Fruit fly (Drosophila melanogaster): Measurements from ENCODE around the gene CG13029.
A peak's percentile ranks its signal among the peaks of the same experiment; 100 is the strongest.

CG13029 gene

dm6 chr3L:16840540-16840939, 19.9 kb upstream of the CG13029 start:
- TF ChIP-seq Eip78C (GFP tag) = peak; percentile 66
- TF ChIP-seq CG6808 (GFP tag; optimal IDR thresholded peaks at IDR 0.05) = peak; percentile 5
- no peak for TF ChIP-seq Ets96B (tag; optimal IDR thresholded peaks at IDR 0.05)
- TF ChIP-seq spab (GFP tag; optimal IDR thresholded peaks at IDR 0.05) = peak; percentile 16
- peak in 1 of 2 experiments; percentile 22 for TF ChIP-seq ss (GFP tag; optimal IDR thresholded peaks at IDR 0.05)
- TF ChIP-seq CG16779 (tag; optimal IDR thresholded peaks at IDR 0.05) = no peak
- peak; percentile 7 for TF ChIP-seq pdm3 (GFP tag; optimal IDR thresholded peaks at IDR 0.05)
- peak; percentile 3 for TF ChIP-seq CG8632 (GFP tag; optimal IDR thresholded peaks at IDR 0.05)
- peak; percentile 5 for TF ChIP-seq CG3032 (tag; optimal IDR thresholded peaks at IDR 0.05)
- no peak for TF ChIP-seq CG6276 (GFP tag; optimal IDR thresholded peaks at IDR 0.05)

- TF ChIP-seq Hr39 (GFP tag; optimal IDR thresholded peaks at IDR 0.05) (no peak), Sox14 (GFP tag; optimal IDR thresholded peaks at IDR 0.05) (peak; percentile 50), CG6808 (GFP tag; optimal IDR thresholded peaks at IDR 0.05) (peak; percentile 99), CG3032 (tag; optimal IDR thresholded peaks at IDR 0.05) (peak; percentile 19), lz (GFP tag; optimal IDR thresholded peaks at IDR 0.05) (peak; percentile 11), Eip78C (GFP tag) (peak; percentile 62), dsx (GFP tag; optimal IDR thresholded peaks at IDR 0.05; ENCODE audit: poor library complexity, severe bottlenecking) (peak; percentile 54), CG6792 (GFP tag; optimal IDR thresholded peaks at IDR 0.05) (no peak)
Observed at dm6 chr3L:16842087-16842567, 18.3 kb upstream of the CG13029 start, which contains the start of gene TSG101. Gene TSG101 (plus strand): TSS chr3L:16842294.

dm6 chr3L:16842952-16843351, 17.5 kb upstream of the CG13029 start:
- TF ChIP-seq CG11294 (GFP tag; IDR thresholded peaks at IDR 0.05) (no peak), Ets21C (GFP tag; optimal IDR thresholded peaks at IDR 0.05) (no peak), CG10631 (GFP tag; optimal IDR thresholded peaks at IDR 0.05) (no peak), lz (GFP tag; optimal IDR thresholded peaks at IDR 0.05) (no peak), CG10669 (GFP tag; optimal IDR thresholded peaks at IDR 0.05) (no peak), topi (GFP tag; optimal IDR thresholded peaks at IDR 0.05) (no peak), CG8319 (GFP tag; optimal IDR thresholded peaks at IDR 0.05) (no peak), CG34406 (GFP tag; optimal IDR thresholded peaks at IDR 0.05) (no peak), net (GFP tag; optimal IDR thresholded peaks at IDR 0.05) (no peak), CG11902 (GFP tag; optimal IDR thresholded peaks at IDR 0.05) (no peak), fd85E (GFP tag; optimal IDR thresholded peaks at IDR 0.05) (no peak), Hr4 (GFP tag; optimal IDR thresholded peaks at IDR 0.05) (no peak), Blimp-1 (GFP tag; optimal IDR thresholded peaks at IDR 0.05) (no peak), CG6808 (GFP tag; optimal IDR thresholded peaks at IDR 0.05) (no peak), esn (GFP tag; optimal IDR thresholded peaks at IDR 0.05) (no peak), vri (GFP tag; optimal IDR thresholded peaks at IDR 0.05) (no peak), Smox (GFP tag; optimal IDR thresholded peaks at IDR 0.05) (no peak), CG6792 (GFP tag; optimal IDR thresholded peaks at IDR 0.05) (no peak), eg (GFP tag; IDR thresholded peaks at IDR 0.05) (no peak), Lpt (GFP tag; optimal IDR thresholded peaks at IDR 0.05) (no peak)

dm6 chr3L:16844920-16845573, 15.4 kb upstream of the CG13029 start, which contains the start of the genes kud and Zcchc7:
Gene kud (minus strand): TSS chr3L:16844991.
Gene Zcchc7 (plus strand): TSS chr3L:16845386.
- TF ChIP-seq CG34406 (GFP tag; optimal IDR thresholded peaks at IDR 0.05) (no peak), Sox14 (GFP tag; optimal IDR thresholded peaks at IDR 0.05) (peak; percentile 73), CG6808 (GFP tag; optimal IDR thresholded peaks at IDR 0.05) (no peak), dsx (GFP tag; optimal IDR thresholded peaks at IDR 0.05; ENCODE audit: poor library complexity, severe bottlenecking) (peak; percentile 87), fd59A (GFP tag; optimal IDR thresholded peaks at IDR 0.05) (peak; percentile 36), acj6 (GFP tag; optimal IDR thresholded peaks at IDR 0.05) (peak; percentile 73), CG11762 (GFP tag; optimal IDR thresholded peaks at IDR 0.05; ENCODE audit: insufficient read depth) (peak; percentile 48), dac (GFP tag; optimal IDR thresholded peaks at IDR 0.05) (no peak), Ets96B (tag; optimal IDR thresholded peaks at IDR 0.05) (peak; percentile 66), Ets21C (GFP tag; optimal IDR thresholded peaks at IDR 0.05) (no peak), esn (GFP tag; optimal IDR thresholded peaks at IDR 0.05) (peak; percentile 71), Gug (GFP tag; IDR thresholded peaks at IDR 0.05) (peak; percentile 37; the same call in 1 of the 2 replicates), eg (GFP tag; IDR thresholded peaks at IDR 0.05) (no peak; the same call in 2 of the 3 replicates), CG15336 (GFP tag; IDR thresholded peaks at IDR 0.05) (0 out of 2 replicates have a peak, but pooled peaks have one; percentile 7), spab (GFP tag; optimal IDR thresholded peaks at IDR 0.05) (peak; percentile 32), CG31627 (GFP tag; optimal IDR thresholded peaks at IDR 0.05) (peak; percentile 70), Sox102F (GFP tag; optimal IDR thresholded peaks at IDR 0.05) (no peak), CG3032 (tag; optimal IDR thresholded peaks at IDR 0.05) (peak; percentile 77), cyc (GFP tag; optimal IDR thresholded peaks at IDR 0.05) (peak; percentile 66), Sox15 (GFP tag; optimal IDR thresholded peaks at IDR 0.05) (peak; percentile 42), Eip78C (GFP tag) (peak; percentile 90), CG3919 (GFP tag; optimal IDR thresholded peaks at IDR 0.05) (peak; percentile 51)
